Fruit fly (Drosophila melanogaster) whole organism, embryonic: ENCODE measurements around the gene tai.

Source experiments
- Atf3 ChIP-seq: fragments of 200-800 bp; sonication (Bioruptor generic); optimal IDR thresholded peaks from 3 replicates; lab custom pipeline; 2016; ENCODE audit warnings: missing biosample characterization, missing genetic modification characterization
- Bdp1 ChIP-seq: fragments of 200-800 bp; sonication (Bioruptor generic); optimal IDR thresholded peaks from 3 replicates; lab custom pipeline; 2016; ENCODE audit warnings: missing biosample characterization, missing genetic modification characterization
- CG10147 ChIP-seq: fragments of 200-800 bp; sonication (Bioruptor generic); optimal IDR thresholded peaks from 2 replicates; lab custom pipeline; 2019; ENCODE audit warnings: missing biosample characterization, mild to moderate bottlenecking, missing genetic modification characterization, moderate library complexity
- CG1024 ChIP-seq: fragments of 200-800 bp; sonication (Bioruptor generic); IDR thresholded peaks from 2 replicates; pipeline ENCODE4 v1.3.6; 2022; ENCODE audit warnings: missing biosample characterization, missing genetic modification characterization
- CG11085 ChIP-seq: fragments of 200-800 bp; sonication (Bioruptor generic); IDR thresholded peaks from 2 replicates; pipeline ENCODE4 v1.3.6; 2022; ENCODE audit warnings: missing biosample characterization, missing genetic modification characterization
- CG11695 ChIP-seq: fragments of 200-800 bp; sonication (Bioruptor generic); IDR thresholded peaks from 3 replicates; pipeline ENCODE4 v1.3.6; 2022; ENCODE audit warnings: missing biosample characterization, missing genetic modification characterization
- CG13296 ChIP-seq: fragments of 200-800 bp; sonication (Bioruptor generic); optimal IDR thresholded peaks from 3 replicates; lab custom pipeline; 2018; ENCODE audit warnings: missing biosample characterization, mild to moderate bottlenecking, missing genetic modification characterization
- CG13424 ChIP-seq: fragments of 200-800 bp; sonication (Bioruptor generic); optimal IDR thresholded peaks from 2 replicates; lab custom pipeline; 2019; ENCODE audit warnings: missing biosample characterization, mild to moderate bottlenecking, missing genetic modification characterization, moderate library complexity
- CG1602 ChIP-seq: fragments of 200-800 bp; sonication (Bioruptor generic); optimal IDR thresholded peaks from 3 replicates; lab custom pipeline; 2016; ENCODE audit warnings: missing biosample characterization, missing genetic modification characterization
- CG16779 ChIP-seq: fragments of 200-800 bp; sonication (Bioruptor generic); IDR thresholded peaks from 2 replicates; pipeline ENCODE4 v1.3.6; 2022; ENCODE audit warnings: missing biosample characterization, missing genetic modification characterization
- CG17385 ChIP-seq: fragments of 200-800 bp; sonication (Bioruptor generic); optimal IDR thresholded peaks from 3 replicates; lab custom pipeline; 2018; ENCODE audit warnings: missing biosample characterization, mild to moderate bottlenecking, missing genetic modification characterization
- CG3995 ChIP-seq: fragments of 200-800 bp; sonication (Bioruptor generic); optimal IDR thresholded peaks from 3 replicates; lab custom pipeline; 2016; ENCODE audit warnings: missing biosample characterization, missing genetic modification characterization
- CG4730 ChIP-seq: fragments of 200-800 bp; sonication (Bioruptor generic); IDR thresholded peaks from 2 replicates; pipeline ENCODE4 v1.3.6; 2022; ENCODE audit warnings: missing biosample characterization, missing genetic modification characterization
- CG8924 ChIP-seq: fragments of 200-800 bp; optimal IDR thresholded peaks from 3 replicates; lab custom pipeline; 2019; ENCODE audit warnings: missing biosample characterization, mild to moderate bottlenecking, missing genetic modification characterization, moderate library complexity
- CG9727 ChIP-seq: fragments of 200-800 bp; sonication (Bioruptor generic); optimal IDR thresholded peaks from 3 replicates; lab custom pipeline; 2017; ENCODE audit warnings: missing biosample characterization, mild to moderate bottlenecking, missing genetic modification characterization
- D ChIP-seq, 2 experiments: fragments of 200-800 bp in 1 of 2; fragments of >200 bp in 1 of 2; sonication (Bioruptor generic) in 1 of 2; optimal IDR thresholded peaks; 2 replicates in 1 of 2; 3 replicates in 1 of 2; lab custom pipeline; 2017; ENCODE audit warnings: mild to moderate bottlenecking in 1 of 2, missing biosample characterization in 1 of 2, missing genetic modification characterization in 1 of 2, missing genetic modification reagents in 1 of 2
- D19A ChIP-seq: fragments of 200-800 bp; optimal IDR thresholded peaks from 3 replicates; lab custom pipeline; 2019; ENCODE audit warnings: missing biosample characterization, mild to moderate bottlenecking, missing genetic modification characterization, moderate library complexity
- Dad ChIP-seq: fragments of 200-800 bp; sonication (Bioruptor generic); optimal IDR thresholded peaks from 3 replicates; lab custom pipeline; 2016; ENCODE audit warnings: missing biosample characterization, missing genetic modification characterization
- Dll ChIP-seq: fragments of 200-800 bp; sonication (Bioruptor generic); IDR thresholded peaks from 4 replicates; pipeline ENCODE4 v1.3.6; 2022; ENCODE audit warnings: missing biosample characterization, missing genetic modification characterization; ENCODE audit not compliant: partially characterized antibody
- Fer1 ChIP-seq: fragments of 200-800 bp; sonication (Bioruptor generic); optimal IDR thresholded peaks from 2 replicates; lab custom pipeline; 2017; ENCODE audit warnings: missing biosample characterization, mild to moderate bottlenecking, missing genetic modification characterization
- Med ChIP-seq: fragments of 200-800 bp; sonication (Bioruptor generic); peaks from one replicate; lab custom pipeline; 2016; ENCODE audit warnings: missing biosample characterization, missing genetic modification characterization, mild to moderate bottlenecking, inconsistent platforms, moderate library complexity
- NFAT ChIP-seq: fragments of 200-800 bp; sonication (Bioruptor generic); IDR thresholded peaks from 2 replicates; pipeline ENCODE4 v1.3.6; 2022; ENCODE audit warnings: missing biosample characterization, missing genetic modification characterization
- Opbp ChIP-seq: fragments of 200-800 bp; sonication (Bioruptor generic); IDR thresholded peaks from 3 replicates; pipeline ENCODE4 v1.3.6; 2022; ENCODE audit warnings: missing biosample characterization, missing genetic modification characterization; ENCODE audit not compliant: partially characterized antibody
- Ssrp ChIP-seq: fragments of 200-800 bp; sonication (Bioruptor generic); optimal IDR thresholded peaks from 2 replicates; lab custom pipeline; 2018; ENCODE audit warnings: missing biosample characterization, mild to moderate bottlenecking, missing genetic modification characterization, moderate library complexity
- Vsx1 ChIP-seq: fragments of 200-800 bp; sonication (Bioruptor generic); optimal IDR thresholded peaks from 2 replicates; lab custom pipeline; 2017; ENCODE audit warnings: missing biosample characterization, mild to moderate bottlenecking, missing genetic modification characterization, missing genetic modification reagents
- br ChIP-seq: fragments of >200 bp; optimal IDR thresholded peaks from 2 replicates; lab custom pipeline; 2017
- chinmo ChIP-seq: fragments of 200-800 bp; sonication (Bioruptor generic); IDR thresholded peaks from 4 replicates; pipeline ENCODE4 v1.3.6; 2022; ENCODE audit warnings: missing biosample characterization, missing genetic modification characterization; ENCODE audit not compliant: partially characterized antibody
- dysf ChIP-seq: fragments of 200-800 bp; sonication (Bioruptor generic); IDR thresholded peaks from 3 replicates; pipeline ENCODE4 v1.3.6; 2022; ENCODE audit warnings: missing biosample characterization, missing genetic modification characterization
- gcm ChIP-seq: fragments of 200-800 bp; sonication (Bioruptor generic); optimal IDR thresholded peaks from 2 replicates; lab custom pipeline; 2019; ENCODE audit warnings: missing biosample characterization, mild to moderate bottlenecking, missing genetic modification characterization, moderate library complexity
- ham ChIP-seq: fragments of 200-800 bp; sonication (Bioruptor generic); IDR thresholded peaks from 2 replicates; pipeline ENCODE4 v1.3.6; 2022; ENCODE audit warnings: missing biosample characterization, missing genetic modification characterization
- jing ChIP-seq: fragments of 200-800 bp; sonication (Bioruptor generic); optimal IDR thresholded peaks from 2 replicates; lab custom pipeline; 2018; ENCODE audit warnings: missing biosample characterization, mild to moderate bottlenecking, missing genetic modification characterization
- lbe ChIP-seq: fragments of 200-800 bp; sonication (Bioruptor generic); optimal IDR thresholded peaks from 2 replicates; lab custom pipeline; 2016; ENCODE audit warnings: missing biosample characterization, mild to moderate bottlenecking, missing genetic modification characterization
- nerfin-1 ChIP-seq: fragments of 200-800 bp; sonication (Bioruptor generic); optimal IDR thresholded peaks from 3 replicates; lab custom pipeline; 2019; ENCODE audit warnings: missing biosample characterization, mild to moderate bottlenecking, missing genetic modification characterization, moderate library complexity
- pros ChIP-seq: fragments of 200-800 bp; sonication (Bioruptor generic); optimal IDR thresholded peaks from 3 replicates; lab custom pipeline; 2019; ENCODE audit warnings: missing biosample characterization, mild to moderate bottlenecking, missing genetic modification characterization, moderate library complexity
- scrt ChIP-seq: fragments of 200-800 bp; sonication (Bioruptor generic); optimal IDR thresholded peaks from 2 replicates; lab custom pipeline; 2018; ENCODE audit warnings: missing biosample characterization, mild to moderate bottlenecking, missing genetic modification characterization, moderate library complexity
- sd ChIP-seq: fragments of 200-800 bp; sonication (Bioruptor generic); optimal IDR thresholded peaks from 3 replicates; lab custom pipeline; 2018; ENCODE audit warnings: missing biosample characterization, mild to moderate bottlenecking, missing genetic modification characterization, moderate library complexity
- seq ChIP-seq: fragments of 200-800 bp; sonication (Bioruptor generic); IDR thresholded peaks from 2 replicates; pipeline ENCODE4 v1.3.6; 2022; ENCODE audit warnings: missing biosample characterization, missing genetic modification characterization
- so ChIP-seq: fragments of 200-800 bp; sonication (Bioruptor generic); IDR thresholded peaks from 3 replicates; pipeline ENCODE4 v1.3.6; 2022; ENCODE audit warnings: missing biosample characterization, missing genetic modification characterization
- sob ChIP-seq: fragments of 200-800 bp; sonication (Bioruptor generic); IDR thresholded peaks from 2 replicates; pipeline ENCODE4 v1.3.6; 2022; ENCODE audit warnings: missing biosample characterization, missing genetic modification characterization
- sug ChIP-seq: fragments of 200-800 bp; optimal IDR thresholded peaks from 2 replicates; lab custom pipeline; 2019; ENCODE audit warnings: missing biosample characterization, mild to moderate bottlenecking, missing genetic modification characterization, moderate library complexity
- tgo ChIP-seq: fragments of 200-800 bp; sonication (Bioruptor generic); IDR thresholded peaks from 3 replicates; pipeline ENCODE4 v1.3.6; 2022; ENCODE audit warnings: missing biosample characterization, missing genetic modification characterization
- tup ChIP-seq: fragments of 200-800 bp; sonication (Bioruptor generic); optimal IDR thresholded peaks from 2 replicates; lab custom pipeline; 2016; ENCODE audit warnings: missing biosample characterization, mild to moderate bottlenecking, missing genetic modification characterization, moderate library complexity
- zfh1 ChIP-seq: fragments of 200-800 bp; sonication (Bioruptor generic); IDR thresholded peaks from 3 replicates; pipeline ENCODE4 v1.3.6; 2022; ENCODE audit warnings: missing biosample characterization, missing genetic modification characterization

Gene tai

dm6 chr2L:9160090-9160489, 6.5 kb upstream of the tai start (continued):
- TF ChIP-seq CG10147 (GFP tag; lab: Kevin White, UChicago) (no peak), CG1602 (GFP tag; lab: Kevin White, UChicago) (no peak), CG13424 (no peak), zfh1 (GFP tag; lab: Robert Waterston, UW) (no peak), CG3995 (no peak), pros (GFP tag; lab: Kevin White, UChicago) (no peak), D19A (tag; lab: Kevin White, UChicago) (no peak), NFAT (GFP tag; lab: Robert Waterston, UW) (no peak), CG11695 (GFP tag; lab: Robert Waterston, UW) (no peak), Bdp1 (GFP tag; lab: Kevin White, UChicago) (no peak), sob (GFP tag; lab: Robert Waterston, UW) (no peak), CG13296 (GFP tag; lab: Kevin White, UChicago) (no peak), tup (no peak), Dll (GFP tag; lab: Robert Waterston, UW) (0 out of 4 replicates have a peak, but pooled peaks have one; percentile 27), CG1024 (GFP tag; lab: Robert Waterston, UW) (no peak), CG11085 (GFP tag; lab: Robert Waterston, UW) (no peak), CG4730 (GFP tag; lab: Robert Waterston, UW) (no peak), Fer1 (GFP tag; lab: Kevin White, UChicago) (no peak), ham (GFP tag; lab: Robert Waterston, UW) (no peak), so (GFP tag; lab: Robert Waterston, UW) (0 out of 3 replicates have a peak, but pooled peaks have one; percentile 22), CG8924 (no peak), Vsx1 (GFP tag; lab: Kevin White, UChicago) (no peak), Opbp (no peak), lbe (GFP tag; lab: Kevin White, UChicago) (no peak), Dad (GFP tag; lab: Kevin White, UChicago) (no peak), Ssrp (no peak), sd (tag; lab: Kevin White, UChicago) (peak; percentile 91), CG17385 (GFP tag; lab: Kevin White, UChicago) (no peak), gcm (no peak), Atf3 (no peak), tgo (GFP tag; lab: Robert Waterston, UW) (no peak), Med (GFP tag; lab: Kevin White, UChicago) (peak; percentile 8), jing (GFP tag; lab: Kevin White, UChicago) (no peak), CG9727 (GFP tag; lab: Kevin White, UChicago) (no peak)

DNA sequence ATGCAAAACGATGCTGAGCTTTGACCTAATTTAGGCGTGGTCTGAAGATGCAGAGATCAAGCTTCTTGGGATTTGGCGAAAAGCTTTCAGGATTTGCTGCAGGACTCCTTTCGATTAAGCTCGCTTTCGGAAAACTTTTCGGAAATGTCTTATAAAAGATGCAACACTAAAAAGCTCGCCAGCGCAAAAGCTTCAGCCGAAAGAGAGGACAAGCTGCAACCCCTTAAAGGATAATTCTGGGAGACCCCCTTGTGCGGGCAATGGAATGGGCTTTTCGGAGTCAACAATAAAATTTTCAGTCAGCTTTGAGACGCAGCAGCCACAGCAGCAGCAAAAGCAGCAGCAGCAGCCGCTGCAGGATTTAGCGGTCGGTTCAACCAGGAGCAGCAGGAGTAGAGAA, 2.6 kb upstream of the tai start, which contains the start of gene CG13108:
CG13108 (plus strand) TSS at position 301 of the 400 bp plus-strand sequence.
- TF ChIP-seq seq (GFP tag; lab: Robert Waterston, UW) (0 out of 2 replicates have a peak, but pooled peaks have one; percentile 16), dysf (peak; percentile 17; the same call in 1 of the 3 replicates), D (optimal IDR thresholded peaks at IDR 0.05; lab: Kevin White, UChicago) (no peak), D (GFP tag; optimal IDR thresholded peaks at IDR 0.05; lab: Kevin White, UChicago) (no peak), br (lab: Kevin White, UChicago) (no peak), scrt (peak; percentile 30), chinmo (0 out of 4 replicates have a peak, but pooled peaks have one; percentile 60), sug (tag; lab: Kevin White, UChicago) (peak; percentile 5), CG16779 (GFP tag; lab: Robert Waterston, UW) (peak; percentile 57; the same call in 1 of the 2 replicates), nerfin-1 (peak; percentile 47)
- TF ChIP-seq, all 482 proteins: peak for 7
